Fruit fly (Drosophila melanogaster): Measurements from ENCODE around the gene RecQ4.

Gene RecQ4

dm6 chr3L:8186627-8187396 is 11.0 kb upstream of the RecQ4 start, which contains the start of the genes ERR and Atg18a (continued):
- TF ChIP-seq klu (GFP tag; IDR thresholded peaks at IDR 0.05) (peak; percentile 93), B-H2 (GFP tag; optimal IDR thresholded peaks at IDR 0.05) (peak; percentile 85), ci (GFP tag; IDR thresholded peaks at IDR 0.05) (peak; percentile 82), sima (GFP tag; optimal IDR thresholded peaks at IDR 0.05) (no peak), CG17186 (GFP tag; optimal IDR thresholded peaks at IDR 0.05) (peak; percentile 85), knrl (GFP tag; IDR thresholded peaks at IDR 0.05; ENCODE audit: partially characterized antibody) (peak; percentile 85), CG11723 (GFP tag; optimal IDR thresholded peaks at IDR 0.05) (no peak), CG17802 (tag; optimal IDR thresholded peaks at IDR 0.05) (peak; percentile 31), Chrac-16 (GFP tag; optimal IDR thresholded peaks at IDR 0.05) (peak; percentile 82), CG12104 (GFP tag; optimal IDR thresholded peaks at IDR 0.05) (peak; percentile 58), CG7963 (GFP tag; IDR thresholded peaks at IDR 0.05; ENCODE audit: partially characterized antibody) (peak; percentile 34; the same call in 1 of the 3 replicates), nom (GFP tag; optimal IDR thresholded peaks at IDR 0.05) (no peak), ato (GFP tag; IDR thresholded peaks at IDR 0.05; ENCODE audit: partially characterized antibody) (no peak), zf30C (GFP tag; optimal IDR thresholded peaks at IDR 0.05) (no peak), seq (GFP tag; IDR thresholded peaks at IDR 0.05) (peak; percentile 77), Bgb (GFP tag; IDR thresholded peaks at IDR 0.05; ENCODE audit: partially characterized antibody) (peak; percentile 34; the same call in 1 of the 2 replicates), CG6654 (GFP tag; optimal IDR thresholded peaks at IDR 0.05) (peak; percentile 32), bab2 (GFP tag; optimal IDR thresholded peaks at IDR 0.05) (peak; percentile 79), CG7745 (tag; optimal IDR thresholded peaks at IDR 0.05) (no peak), schlank (tag; optimal IDR thresholded peaks at IDR 0.05) (no peak), CG8944 (GFP tag; optimal IDR thresholded peaks at IDR 0.05) (peak; percentile 72), CG14710 (tag; optimal IDR thresholded peaks at IDR 0.05) (peak; percentile 90), CG10147 (GFP tag; optimal IDR thresholded peaks at IDR 0.05) (peak; percentile 78), bsh (GFP tag; optimal IDR thresholded peaks at IDR 0.05) (peak in 1 of 2 experiments; percentile 73), aop (GFP tag; IDR thresholded peaks at IDR 0.05) (no peak), CG17328 (GFP tag; IDR thresholded peaks at IDR 0.05) (peak; percentile 64), CG33557 (GFP tag; optimal IDR thresholded peaks at IDR 0.05) (peak; percentile 76), unc-4 (GFP tag; IDR thresholded peaks at IDR 0.05; ENCODE audit: partially characterized antibody) (peak; percentile 62; the same call in 1 of the 2 replicates), ab (GFP tag; optimal IDR thresholded peaks at IDR 0.05) (peak; percentile 67), CG4617 (GFP tag; optimal IDR thresholded peaks at IDR 0.05; ENCODE audit: borderline replicate concordance) (peak; percentile 74), CG4707 (GFP tag; optimal IDR thresholded peaks at IDR 0.05) (no peak), yki (optimal IDR thresholded peaks at IDR 0.05) (no peak), lmd (GFP tag; IDR thresholded peaks at IDR 0.05) (peak; percentile 92), CG15514 (GFP tag; optimal IDR thresholded peaks at IDR 0.05) (peak; percentile 99), ham (GFP tag; IDR thresholded peaks at IDR 0.05) (peak; percentile 49), ssp (GFP tag; IDR thresholded peaks at IDR 0.05) (peak; percentile 83), zfh2 (GFP tag; optimal IDR thresholded peaks at IDR 0.05) (peak; percentile 93), Sox102F (GFP tag; optimal IDR thresholded peaks at IDR 0.05) (no peak), CG14965 (GFP tag; optimal IDR thresholded peaks at IDR 0.05; ENCODE audit: borderline replicate concordance) (no peak), sqz (GFP tag; optimal IDR thresholded peaks at IDR 0.05) (no peak), NFAT (GFP tag; IDR thresholded peaks at IDR 0.05) (peak; percentile 92), Fer1 (GFP tag; optimal IDR thresholded peaks at IDR 0.05) (peak; percentile 68), CG13424 (tag; optimal IDR thresholded peaks at IDR 0.05) (peak; percentile 89), CG3838 (GFP tag; optimal IDR thresholded peaks at IDR 0.05) (peak; percentile 28), CG9932 (GFP tag; IDR thresholded peaks at IDR 0.05) (peak; percentile 97), tgo (GFP tag; IDR thresholded peaks at IDR 0.05) (peak; percentile 85), Nf-YC (tag; optimal IDR thresholded peaks at IDR 0.05) (peak; percentile 81), CG14860 (GFP tag; IDR thresholded peaks at IDR 0.05; ENCODE audit: partially characterized antibody) (peak; percentile 36; the same call in 1 of the 3 replicates)
